Worm (Caenorhabditis elegans): ENCODE data around the gene Y113G7B.12.

- TF ChIP-seq efl-1 (GFP tag; optimal IDR thresholded peaks at IDR 0.05): no peak
- no peak for TF ChIP-seq nhr-179 (tag; optimal IDR thresholded peaks at IDR 0.05)
- TF ChIP-seq nhr-120 (GFP tag; IDR thresholded peaks at IDR 0.05): no peak
- TF ChIP-seq unc-62 (GFP tag; optimal IDR thresholded peaks at IDR 0.05): no peak
- TF ChIP-seq mxl-1 (tag; optimal IDR thresholded peaks at IDR 0.05): no peak
- TF ChIP-seq attf-3 (GFP tag; conservative IDR thresholded peaks at IDR 0.05): no peak
- no peak for TF ChIP-seq T26A5.8 (tag; optimal IDR thresholded peaks at IDR 0.05)
- TF ChIP-seq hlh-26 (GFP tag; conservative IDR thresholded peaks at IDR 0.05): no peak
- no peak for TF ChIP-seq nfyb-1 (GFP tag; IDR thresholded peaks at IDR 0.05)
- TF ChIP-seq rec-8 (tag; optimal IDR thresholded peaks at IDR 0.05): no peak
- TF ChIP-seq cebp-2 (GFP tag; IDR thresholded peaks at IDR 0.05): no peak
Observed at ce11 chrV:20213097-20213496, 613 bp upstream of the Y113G7B.12 start.
